Fruit fly (Drosophila melanogaster): ENCODE data around the gene Ilp7.

DNA sequence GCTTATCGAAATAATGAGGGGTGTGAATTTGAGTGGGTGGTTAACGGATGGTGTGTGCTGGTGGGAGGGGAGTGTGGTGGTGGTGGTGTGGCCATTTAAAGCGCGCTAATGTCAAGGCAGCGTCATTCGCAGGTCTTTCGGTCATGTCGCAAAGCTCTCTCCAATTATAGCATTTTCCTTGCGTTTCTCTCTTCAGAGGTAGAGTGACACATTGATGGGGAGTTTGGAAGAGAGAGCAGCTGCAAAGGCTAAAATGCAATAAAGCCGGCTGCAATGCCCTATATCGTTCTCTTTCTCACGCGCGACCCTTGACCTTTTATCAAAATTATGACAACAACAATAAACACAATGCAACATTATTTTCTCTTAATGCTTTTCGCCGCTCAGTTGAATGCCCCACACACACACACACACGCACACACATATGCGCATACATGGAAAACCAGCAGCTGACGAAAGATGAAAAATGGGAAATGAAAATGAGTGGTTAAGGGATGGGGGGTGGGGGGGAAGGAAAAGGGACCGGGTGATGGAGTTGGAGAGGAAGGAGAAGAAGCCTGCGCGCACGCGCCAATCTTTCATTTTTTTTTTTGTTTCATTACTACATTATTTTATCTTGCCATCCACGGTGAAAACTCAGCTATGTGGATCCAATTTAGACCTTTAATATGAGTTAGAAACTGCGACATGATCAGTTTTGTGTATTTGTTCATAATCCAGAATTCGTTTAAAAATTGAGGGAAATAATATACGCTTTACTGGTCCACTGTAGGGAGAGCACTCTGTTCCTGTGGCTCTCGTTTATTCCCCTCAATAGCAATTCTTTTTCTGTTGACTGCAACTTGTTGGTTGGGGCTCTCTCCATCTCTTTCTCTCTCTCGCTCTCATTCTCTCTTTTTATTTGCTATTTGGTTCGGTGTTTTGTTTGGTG is 24.5 kb downstream of the Ilp7 start:
- peak; percentile 72 for TF ChIP-seq Snoo (tag; optimal IDR thresholded peaks at IDR 0.05)
- peak; percentile 81 for TF ChIP-seq EcR (GFP tag; optimal IDR thresholded peaks at IDR 0.05)
- TF ChIP-seq Pif1A (GFP tag; optimal IDR thresholded peaks at IDR 0.05): peak; percentile 87
- peak; percentile 89 for TF ChIP-seq Ets98B (GFP tag; IDR thresholded peaks at IDR 0.05)
- TF ChIP-seq Pif1B (GFP tag; optimal IDR thresholded peaks at IDR 0.05): peak; percentile 75
- TF ChIP-seq CG15710 (tag; optimal IDR thresholded peaks at IDR 0.05): peak; percentile 79
- TF ChIP-seq CG14655 (GFP tag; optimal IDR thresholded peaks at IDR 0.05): peak; percentile 90
- TF ChIP-seq CG34367 (tag; optimal IDR thresholded peaks at IDR 0.05): peak; percentile 76

Measured in whole organism, pupa.